Worm (Caenorhabditis elegans): ENCODE results near the gene mec-4.

- TF ChIP-seq him-1 (tag; optimal IDR thresholded peaks at IDR 0.05) (no peak), dao-5 (tag; optimal IDR thresholded peaks at IDR 0.05) (no peak)
These were observed 8.0 kb upstream of the mec-4 start for ce11 chrX:16814913-16815312.
